Fruit fly (Drosophila melanogaster) whole organism, embryonic: ENCODE results near the gene Acp65Aa.

Experiments used
- BEAF-32 ChIP-seq: fragments of 200-800 bp; sonication (Bioruptor generic); optimal IDR thresholded peaks from 3 replicates; lab custom pipeline; 2017; ENCODE audit warnings: missing biosample characterization, missing genetic modification characterization, mild to moderate bottlenecking, moderate library complexity, missing genetic modification reagents
- Bdp1 ChIP-seq: fragments of 200-800 bp; sonication (Bioruptor generic); optimal IDR thresholded peaks from 3 replicates; lab custom pipeline; 2016; ENCODE audit warnings: missing biosample characterization, missing genetic modification characterization
- CG10267 ChIP-seq: fragments of 200-800 bp; sonication (Bioruptor generic); optimal IDR thresholded peaks from 2 replicates; lab custom pipeline; 2018; ENCODE audit warnings: missing biosample characterization, mild to moderate bottlenecking, missing genetic modification characterization, moderate library complexity
- CG12104 ChIP-seq: fragments of 200-800 bp; sonication (Bioruptor generic); optimal IDR thresholded peaks from 3 replicates; lab custom pipeline; 2016; ENCODE audit warnings: missing biosample characterization, missing genetic modification characterization
- CG12391 ChIP-seq: fragments of 200-800 bp; sonication (Bioruptor generic); optimal IDR thresholded peaks from 3 replicates; lab custom pipeline; 2018; ENCODE audit warnings: missing biosample characterization, mild to moderate bottlenecking, missing genetic modification characterization, moderate library complexity
- CG13287 ChIP-seq: fragments of 200-800 bp; sonication (Bioruptor generic); IDR thresholded peaks from 2 replicates; pipeline ENCODE4 v1.3.6; 2022; ENCODE audit warnings: missing biosample characterization, missing genetic modification characterization; ENCODE audit not compliant: partially characterized antibody
- CG14710 ChIP-seq: fragments of 200-800 bp; sonication (Bioruptor generic); optimal IDR thresholded peaks from 3 replicates; lab custom pipeline; 2019; ENCODE audit warnings: missing biosample characterization, mild to moderate bottlenecking, missing genetic modification characterization, moderate library complexity
- CG15269 ChIP-seq: fragments of 200-800 bp; sonication (Bioruptor generic); optimal IDR thresholded peaks from 2 replicates; lab custom pipeline; 2018; ENCODE audit warnings: missing biosample characterization, mild to moderate bottlenecking, missing genetic modification characterization, moderate library complexity
- CG15479 ChIP-seq: fragments of 200-800 bp; sonication (Bioruptor generic); optimal IDR thresholded peaks from 3 replicates; lab custom pipeline; 2019; ENCODE audit warnings: missing biosample characterization, mild to moderate bottlenecking, missing genetic modification characterization, moderate library complexity
- CG1602 ChIP-seq: fragments of 200-800 bp; sonication (Bioruptor generic); optimal IDR thresholded peaks from 3 replicates; lab custom pipeline; 2016; ENCODE audit warnings: missing biosample characterization, missing genetic modification characterization
- CG1603 ChIP-seq: fragments of 200-800 bp; sonication (Bioruptor generic); optimal IDR thresholded peaks from 2 replicates; lab custom pipeline; 2019; ENCODE audit warnings: missing biosample characterization, mild to moderate bottlenecking, missing genetic modification characterization, moderate library complexity
- CG16815 ChIP-seq: fragments of 200-800 bp; sonication (Bioruptor generic); optimal IDR thresholded peaks from 3 replicates; lab custom pipeline; 2017; ENCODE audit warnings: missing biosample characterization, mild to moderate bottlenecking, missing genetic modification characterization
- CG17829 ChIP-seq: fragments of 200-800 bp; optimal IDR thresholded peaks from 2 replicates; lab custom pipeline; 2019; ENCODE audit warnings: missing biosample characterization, mild to moderate bottlenecking, missing genetic modification characterization, moderate library complexity
- CG30020 ChIP-seq: fragments of 200-800 bp; optimal IDR thresholded peaks from 2 replicates; lab custom pipeline; 2019; ENCODE audit warnings: missing biosample characterization, mild to moderate bottlenecking, missing genetic modification characterization, moderate library complexity
- CG34224 ChIP-seq: fragments of 200-800 bp; sonication (Bioruptor generic); IDR thresholded peaks from 3 replicates; pipeline ENCODE4 v1.3.6; 2022; ENCODE audit warnings: missing biosample characterization, missing genetic modification characterization; ENCODE audit not compliant: partially characterized antibody
- CG3847 ChIP-seq: fragments of 200-800 bp; sonication (Bioruptor generic); IDR thresholded peaks from 2 replicates; pipeline ENCODE4 v1.3.6; 2022; ENCODE audit warnings: missing biosample characterization, missing genetic modification characterization
- CG4424 ChIP-seq: fragments of 200-800 bp; sonication (Bioruptor generic); optimal IDR thresholded peaks from 3 replicates; lab custom pipeline; 2016; ENCODE audit warnings: missing biosample characterization, missing genetic modification characterization
- CG4707 ChIP-seq: fragments of 200-800 bp; sonication (Bioruptor generic); optimal IDR thresholded peaks from 2 replicates; lab custom pipeline; 2018; ENCODE audit warnings: missing biosample characterization, mild to moderate bottlenecking, missing genetic modification characterization, moderate library complexity
- CG9437 ChIP-seq: fragments of 200-800 bp; sonication (Bioruptor generic); optimal IDR thresholded peaks from 2 replicates; lab custom pipeline; 2018; ENCODE audit warnings: missing biosample characterization, mild to moderate bottlenecking, missing genetic modification characterization
- CG9797 ChIP-seq: fragments of 200-800 bp; sonication (Bioruptor generic); optimal IDR thresholded peaks from 3 replicates; lab custom pipeline; 2018; ENCODE audit warnings: missing biosample characterization, mild to moderate bottlenecking, missing genetic modification characterization
- CTCF ChIP-seq: fragments of 200-800 bp; sonication (Bioruptor generic); optimal IDR thresholded peaks from 2 replicates; lab custom pipeline; 2017; ENCODE audit warnings: missing biosample characterization, mild to moderate bottlenecking, missing genetic modification characterization, moderate library complexity
- Dll ChIP-seq: fragments of 200-800 bp; sonication (Bioruptor generic); IDR thresholded peaks from 4 replicates; pipeline ENCODE4 v1.3.6; 2022; ENCODE audit warnings: missing biosample characterization, missing genetic modification characterization; ENCODE audit not compliant: partially characterized antibody
- Ets65A ChIP-seq: fragments of 200-800 bp; sonication (Bioruptor generic); peaks from one replicate; lab custom pipeline; 2016; ENCODE audit warnings: missing biosample characterization, missing genetic modification characterization
- Lhr ChIP-seq: fragments of 200-800 bp; sonication (Bioruptor generic); optimal IDR thresholded peaks from 3 replicates; lab custom pipeline; 2017; ENCODE audit warnings: mild to moderate bottlenecking, missing biosample characterization, missing genetic modification reagents, missing genetic modification characterization
- Lpt ChIP-seq: fragments of >200 bp; optimal IDR thresholded peaks from 2 replicates; lab custom pipeline; 2018; ENCODE audit warnings: missing biosample characterization, missing genetic modification characterization
- MBD-R2 ChIP-seq: fragments of 200-800 bp; sonication (Bioruptor generic); IDR thresholded peaks from 2 replicates; pipeline ENCODE4 v1.3.6; 2022; ENCODE audit warnings: missing biosample characterization, missing genetic modification characterization
- Opbp ChIP-seq: fragments of 200-800 bp; sonication (Bioruptor generic); IDR thresholded peaks from 3 replicates; pipeline ENCODE4 v1.3.6; 2022; ENCODE audit warnings: missing biosample characterization, missing genetic modification characterization; ENCODE audit not compliant: partially characterized antibody
- Sry-δ ChIP-seq: fragments of 200-800 bp; sonication (Bioruptor generic); optimal IDR thresholded peaks from 2 replicates; lab custom pipeline; 2016; ENCODE audit warnings: missing biosample characterization, missing genetic modification characterization
- Ssrp ChIP-seq: fragments of 200-800 bp; sonication (Bioruptor generic); optimal IDR thresholded peaks from 2 replicates; lab custom pipeline; 2018; ENCODE audit warnings: missing biosample characterization, mild to moderate bottlenecking, missing genetic modification characterization, moderate library complexity
- Xbp1 ChIP-seq: fragments of 200-800 bp; sonication (Bioruptor generic); optimal IDR thresholded peaks from 3 replicates; lab custom pipeline; 2016; ENCODE audit warnings: missing biosample characterization, mild to moderate bottlenecking, missing genetic modification characterization
- ac ChIP-seq: fragments of 200-800 bp; sonication (Bioruptor generic); optimal IDR thresholded peaks from 3 replicates; lab custom pipeline; 2017; ENCODE audit warnings: missing biosample characterization, mild to moderate bottlenecking, missing genetic modification characterization
- ato ChIP-seq: fragments of 200-800 bp; sonication (Bioruptor generic); IDR thresholded peaks from 2 replicates; pipeline ENCODE4 v1.3.6; 2022; ENCODE audit warnings: missing biosample characterization, missing genetic modification characterization; ENCODE audit not compliant: partially characterized antibody
- az2 ChIP-seq: fragments of 200-800 bp; sonication (Bioruptor generic); optimal IDR thresholded peaks from 3 replicates; lab custom pipeline; 2016; ENCODE audit warnings: missing biosample characterization, missing genetic modification characterization
- dpn ChIP-seq, 2 experiments: fragments of 200-800 bp; sonication (Bioruptor generic); optimal IDR thresholded peaks; 3 replicates each; lab custom pipeline; 2016; ENCODE audit warnings: missing biosample characterization in 2 of 2, missing genetic modification characterization in 2 of 2
- fd96Cb ChIP-seq: fragments of 200-800 bp; sonication (Bioruptor generic); optimal IDR thresholded peaks from 2 replicates; lab custom pipeline; 2018; ENCODE audit warnings: missing biosample characterization, mild to moderate bottlenecking, missing genetic modification characterization, moderate library complexity
- knrl ChIP-seq: fragments of 200-800 bp; sonication (Bioruptor generic); IDR thresholded peaks from 3 replicates; pipeline ENCODE4 v1.3.6; 2022; ENCODE audit warnings: missing biosample characterization, missing genetic modification characterization; ENCODE audit not compliant: partially characterized antibody
- lola ChIP-seq, 3 experiments: fragments of >200 bp in 2 of 3; fragments of 200-800 bp in 1 of 3; sonication (Bioruptor generic) in 1 of 3; optimal IDR thresholded peaks; 2 replicates each; lab custom pipeline; 2017 to 2019; ENCODE audit warnings: missing biosample characterization in 3 of 3, missing genetic modification characterization in 3 of 3, mild to moderate bottlenecking in 1 of 3, moderate library complexity in 1 of 3
- luna ChIP-seq: fragments of 200-800 bp; sonication (Bioruptor generic); optimal IDR thresholded peaks from 2 replicates; lab custom pipeline; 2016; ENCODE audit warnings: missing biosample characterization, missing genetic modification characterization
- nerfin-1 ChIP-seq: fragments of 200-800 bp; sonication (Bioruptor generic); optimal IDR thresholded peaks from 3 replicates; lab custom pipeline; 2019; ENCODE audit warnings: missing biosample characterization, mild to moderate bottlenecking, missing genetic modification characterization, moderate library complexity
- nmo ChIP-seq: fragments of 200-800 bp; sonication (Bioruptor generic); optimal IDR thresholded peaks from 2 replicates; lab custom pipeline; 2018; ENCODE audit warnings: missing biosample characterization, mild to moderate bottlenecking, missing genetic modification characterization, moderate library complexity
- peb ChIP-seq: fragments of 200-800 bp; sonication (Bioruptor generic); IDR thresholded peaks from 2 replicates; pipeline ENCODE4 v1.3.6; 2022; ENCODE audit warnings: missing biosample characterization, missing genetic modification characterization
- pzg ChIP-seq: fragments of 200-800 bp; sonication (Bioruptor generic); optimal IDR thresholded peaks from 3 replicates; lab custom pipeline; 2018; ENCODE audit warnings: missing biosample characterization, mild to moderate bottlenecking, missing genetic modification characterization, moderate library complexity
- row ChIP-seq: fragments of 200-800 bp; sonication (Bioruptor generic); IDR thresholded peaks from 3 replicates; pipeline ENCODE4 v1.3.6; 2022; ENCODE audit warnings: missing biosample characterization, missing genetic modification characterization
- slbo ChIP-seq: fragments of 200-800 bp; sonication (Bioruptor generic); IDR thresholded peaks from 2 replicates; pipeline ENCODE4 v1.3.6; 2022; ENCODE audit warnings: missing biosample characterization, missing genetic modification characterization
- ssp ChIP-seq: fragments of 200-800 bp; sonication (Bioruptor generic); IDR thresholded peaks from 2 replicates; pipeline ENCODE4 v1.3.6; 2022; ENCODE audit warnings: missing biosample characterization, missing genetic modification characterization
- stwl ChIP-seq: fragments of 200-800 bp; sonication (Bioruptor generic); optimal IDR thresholded peaks from 3 replicates; lab custom pipeline; 2018; ENCODE audit warnings: missing biosample characterization, mild to moderate bottlenecking, missing genetic modification characterization, moderate library complexity
- trh ChIP-seq: fragments of 200-800 bp; sonication (Bioruptor generic); optimal IDR thresholded peaks from 2 replicates; lab custom pipeline; 2016; ENCODE audit warnings: missing biosample characterization, missing genetic modification characterization
- vnd ChIP-seq: fragments of 200-800 bp; sonication (Bioruptor generic); IDR thresholded peaks from 3 replicates; pipeline ENCODE4 v1.3.6; 2022; ENCODE audit warnings: missing biosample characterization, missing genetic modification characterization; ENCODE audit not compliant: partially characterized antibody
- zen2 ChIP-seq: fragments of 200-800 bp; sonication (Bioruptor generic); IDR thresholded peaks from 3 replicates; pipeline ENCODE4 v1.3.6; 2022; ENCODE audit warnings: missing biosample characterization, missing genetic modification characterization; ENCODE audit not compliant: partially characterized antibody

The Acp65Aa gene

dm6 chr3L:6173826-6174255 lies 21.3 kb upstream of the Acp65Aa start, which contains the start of the genes fmt and CG7376 (continued):
- TF ChIP-seq CG1603 (no peak), dpn (GFP tag; optimal IDR thresholded peaks at IDR 0.05; lab: Kevin White, UChicago) (peak in 1 of 2 experiments; percentile 42), az2 (GFP tag; lab: Kevin White, UChicago) (peak; percentile 7), pzg (peak; percentile 43), nerfin-1 (tag; lab: Kevin White, UChicago) (peak; percentile 28), CG13287 (GFP tag; lab: Robert Waterston, UW) (peak; percentile 70), BEAF-32 (peak; percentile 63), CG15269 (no peak), Ets65A (GFP tag; lab: Kevin White, UChicago) (peak; percentile 42), CG4707 (GFP tag; lab: Kevin White, UChicago) (no peak), stwl (tag; lab: Kevin White, UChicago) (peak; percentile 86), CG17829 (tag; lab: Kevin White, UChicago) (peak; percentile 69), row (peak; percentile 89), vnd (GFP tag; lab: Robert Waterston, UW) (peak; percentile 84), MBD-R2 (peak; percentile 46; the same call in 1 of the 2 replicates), lola (GFP tag; optimal IDR thresholded peaks at IDR 0.05; lab: Kevin White, UChicago) (peak in 1 of 3 experiments; percentile 61), ac (GFP tag; lab: Kevin White, UChicago) (no peak), Bdp1 (no peak), Dll (peak; percentile 74; the same call in 3 of the 4 replicates), CG15479 (GFP tag; lab: Kevin White, UChicago) (peak; percentile 36), fd96Cb (tag; lab: Kevin White, UChicago) (peak; percentile 15), peb (no peak), ato (GFP tag; lab: Robert Waterston, UW) (peak; percentile 79), Opbp (GFP tag; lab: Robert Waterston, UW) (peak; percentile 78; the same call in 2 of the 3 replicates), ssp (GFP tag; lab: Robert Waterston, UW) (peak; percentile 93), Lpt (GFP tag; lab: Kevin White, UChicago) (no peak), CG34224 (GFP tag; lab: Robert Waterston, UW) (peak; percentile 69; the same call in 2 of the 3 replicates), CG9437 (peak; percentile 4), trh (no peak), CTCF (no peak), Sry-δ (GFP tag; lab: Kevin White, UChicago) (peak; percentile 76), CG14710 (tag; lab: Kevin White, UChicago) (peak; percentile 83), CG4424 (GFP tag; lab: Kevin White, UChicago) (no peak), Xbp1 (GFP tag; lab: Kevin White, UChicago) (peak; percentile 51), zen2 (GFP tag; lab: Robert Waterston, UW) (peak; percentile 54; the same call in 1 of the 3 replicates), luna (GFP tag; lab: Kevin White, UChicago) (no peak), CG9797 (GFP tag; lab: Kevin White, UChicago) (peak; percentile 16), Lhr (GFP tag; lab: Kevin White, UChicago) (peak; percentile 29), Ssrp (tag; lab: Kevin White, UChicago) (peak; percentile 15), CG3847 (GFP tag; lab: Robert Waterston, UW) (peak; percentile 51), knrl (GFP tag; lab: Robert Waterston, UW) (peak; percentile 76), CG12104 (GFP tag; lab: Kevin White, UChicago) (peak; percentile 34), CG1602 (GFP tag; lab: Kevin White, UChicago) (peak; percentile 10), CG16815 (GFP tag; lab: Kevin White, UChicago) (no peak), nmo (peak; percentile 80), CG12391 (tag; lab: Kevin White, UChicago) (peak; percentile 68), CG30020 (tag; lab: Kevin White, UChicago) (peak; percentile 94), slbo (GFP tag; lab: Robert Waterston, UW) (peak; percentile 61), CG10267 (peak; percentile 71)
